Worm (Caenorhabditis elegans): Measurements from ENCODE around the gene C08H9.16.

ce11 chrII:9914999-9915398, 22.4 kb downstream of the C08H9.16 start, which contains the start of gene F26C11.3:
- no peak for TF ChIP-seq dmd-8 (GFP tag; IDR thresholded peaks at IDR 0.05)
- no peak for TF ChIP-seq fkh-10 (GFP tag; optimal IDR thresholded peaks at IDR 0.05)
- no peak for TF ChIP-seq rbr-2 (tag; optimal IDR thresholded peaks at IDR 0.05)
- no peak for TF ChIP-seq lin-38 (GFP tag; IDR thresholded peaks at IDR 0.05)
- no peak for TF ChIP-seq snpc-4 (tag; optimal IDR thresholded peaks at IDR 0.05)
- no peak for TF ChIP-seq ztf-11 (tag; optimal IDR thresholded peaks at IDR 0.05)
- TF ChIP-seq nhr-10 (tag; optimal IDR thresholded peaks at IDR 0.05), result no peak
- no peak for TF ChIP-seq pha-4 (GFP tag; IDR thresholded peaks at IDR 0.05)
- no peak for TF ChIP-seq pha-4 (tag; optimal IDR thresholded peaks at IDR 0.05)
- no peak for TF ChIP-seq dpl-1 (GFP tag; optimal IDR thresholded peaks at IDR 0.05)
- TF ChIP-seq mep-1 (tag; optimal IDR thresholded peaks at IDR 0.05), result no peak
- no peak for TF ChIP-seq duxl-1 (tag; optimal IDR thresholded peaks at IDR 0.05; ENCODE audit: poor library complexity)

Data from whole organism, L4 larva.